Worm (Caenorhabditis elegans): ENCODE measurements around the gene mex-6.

The mex-6 gene

ce11 chrII:9516836-9517235 is 7.1 kb upstream of the mex-6 start, which contains the start of gene gcy-1:
Gene gcy-1, minus strand, starts transcription at chrII:9516936.
- no peak for TF ChIP-seq ztf-4 (tag; optimal IDR thresholded peaks at IDR 0.05)
- no peak for TF ChIP-seq nhr-11 (tag; optimal IDR thresholded peaks at IDR 0.05)
- no peak for TF ChIP-seq pha-4 (tag; optimal IDR thresholded peaks at IDR 0.05)
- TF ChIP-seq zag-1 (tag; optimal IDR thresholded peaks at IDR 0.05) = no peak
- no peak for TF ChIP-seq ceh-28 (tag; optimal IDR thresholded peaks at IDR 0.05)
- no peak for TF ChIP-seq jun-1 (tag; optimal IDR thresholded peaks at IDR 0.05)
- no peak for TF ChIP-seq fos-1 (tag; optimal IDR thresholded peaks at IDR 0.05)
- TF ChIP-seq fkh-2 (tag; optimal IDR thresholded peaks at IDR 0.05) = no peak

ce11 chrII:9518781-9519180 is 5.2 kb upstream of the mex-6 start, which contains the start of the genes sfxn-1.1 and AH6.3:
Gene sfxn-1.1, minus strand, starts transcription at chrII:9518881.
Gene AH6.3, plus strand, starts transcription at chrII:9519055.
- TF ChIP-seq elt-2 (tag; optimal IDR thresholded peaks at IDR 0.05) (no peak), fkh-2 (tag; optimal IDR thresholded peaks at IDR 0.05) (no peak), ZK546.5 (tag; optimal IDR thresholded peaks at IDR 0.05) (no peak), unc-39 (tag; optimal IDR thresholded peaks at IDR 0.05) (no peak), jun-1 (tag; optimal IDR thresholded peaks at IDR 0.05) (no peak)

ce11 chrII:9521570-9521969 is 2.4 kb upstream of the mex-6 start, which contains the start of gene sra-1:
Gene sra-1, minus strand, starts transcription at chrII:9521670.
- TF ChIP-seq nhr-43 (tag; optimal IDR thresholded peaks at IDR 0.05; ENCODE audit: poor library complexity, severe bottlenecking) = no peak

ce11 chrII:9522986-9523385 is 988 bp upstream of the mex-6 start, which contains the start of gene AH6.17:
Gene AH6.17, plus strand, starts transcription at chrII:9523170.
- TF ChIP-seq daf-12 (tag; optimal IDR thresholded peaks at IDR 0.05) = no peak
- TF ChIP-seq fos-1 (tag; optimal IDR thresholded peaks at IDR 0.05) = no peak
- TF ChIP-seq nhr-12 (tag; optimal IDR thresholded peaks at IDR 0.05) = no peak

ce11 chrII:9528480-9528879 is 4.5 kb downstream of the mex-6 start, which contains the start of gene sra-2:
Gene sra-2, plus strand, starts transcription at chrII:9528780.
- no peak for TF ChIP-seq eor-1 (tag; optimal IDR thresholded peaks at IDR 0.05)
- TF ChIP-seq nhr-237 (tag; optimal IDR thresholded peaks at IDR 0.05) = no peak
- no peak for TF ChIP-seq elt-3 (tag; optimal IDR thresholded peaks at IDR 0.05)
- no peak for TF ChIP-seq fkh-10 (GFP tag; optimal IDR thresholded peaks at IDR 0.05)
- no peak for TF ChIP-seq hmg-11 (tag; optimal IDR thresholded peaks at IDR 0.05)
- TF ChIP-seq nhr-28 (tag; optimal IDR thresholded peaks at IDR 0.05) = no peak
- no peak for TF ChIP-seq nhr-12 (tag; optimal IDR thresholded peaks at IDR 0.05)
- TF ChIP-seq aly-2 (tag; optimal IDR thresholded peaks at IDR 0.05) = no peak
- TF ChIP-seq pha-4 (tag; optimal IDR thresholded peaks at IDR 0.05) = no peak
- no peak for TF ChIP-seq fos-1 (tag; optimal IDR thresholded peaks at IDR 0.05)
- no peak for TF ChIP-seq fkh-2 (tag; optimal IDR thresholded peaks at IDR 0.05)
- no peak for TF ChIP-seq nhr-25 (tag; optimal IDR thresholded peaks at IDR 0.05)

ce11 chrII:9532011-9532410 is 8.0 kb downstream of the mex-6 start, which contains the start of gene sra-9:
Gene sra-9, plus strand, starts transcription at chrII:9532311.
- TF ChIP-seq zag-1 (tag; optimal IDR thresholded peaks at IDR 0.05) (no peak), nfya-1 (tag; optimal IDR thresholded peaks at IDR 0.05; ENCODE audit: insufficient read depth) (no peak), nhr-28 (tag; optimal IDR thresholded peaks at IDR 0.05) (no peak), nhr-12 (tag; optimal IDR thresholded peaks at IDR 0.05) (no peak), nhr-237 (tag; optimal IDR thresholded peaks at IDR 0.05) (no peak), ztf-11 (tag; optimal IDR thresholded peaks at IDR 0.05) (no peak), unc-39 (tag; optimal IDR thresholded peaks at IDR 0.05) (no peak)

- no peak for TF ChIP-seq unc-62 (GFP tag; optimal IDR thresholded peaks at IDR 0.05)
- no peak for TF ChIP-seq nhr-77 (tag; optimal IDR thresholded peaks at IDR 0.05)
- TF ChIP-seq pha-4 (tag; optimal IDR thresholded peaks at IDR 0.05) = no peak
- TF ChIP-seq R02D3.7 (tag; optimal IDR thresholded peaks at IDR 0.05) = no peak
- TF ChIP-seq elt-2 (tag; optimal IDR thresholded peaks at IDR 0.05) = no peak
These were observed 13.5 kb downstream of the mex-6 start, which contains the start of gene sra-8 for ce11 chrII:9537429-9537828. Gene sra-8, plus strand, starts transcription at chrII:9537729.

ce11 chrII:9540723-9541122 is 16.7 kb downstream of the mex-6 start, which contains the start of gene sra-3:
Gene sra-3, minus strand, starts transcription at chrII:9540823.
- TF ChIP-seq nhr-28 (tag; optimal IDR thresholded peaks at IDR 0.05) (no peak), nhr-43 (tag; optimal IDR thresholded peaks at IDR 0.05; ENCODE audit: poor library complexity, severe bottlenecking) (no peak), lsy-12 (tag; optimal IDR thresholded peaks at IDR 0.05) (no peak), nhr-67 (tag; optimal IDR thresholded peaks at IDR 0.05) (no peak), hmg-11 (tag; optimal IDR thresholded peaks at IDR 0.05) (no peak), nhr-76 (tag; optimal IDR thresholded peaks at IDR 0.05) (no peak), ama-1 (optimal IDR thresholded peaks at IDR 0.05) (no peak)
